Worm (Caenorhabditis elegans): ENCODE measurements around the gene K09E2.3.

K09E2.3 gene

ce11 chrX:8660909-8661308 lies 12.0 kb upstream of the K09E2.3 start:
- TF ChIP-seq tbx-37 (GFP tag; conservative IDR thresholded peaks at IDR 0.05) (no peak), hmbx-1 (tag; optimal IDR thresholded peaks at IDR 0.05) (no peak)

- no peak for TF ChIP-seq tra-4 (tag; optimal IDR thresholded peaks at IDR 0.05)
- TF ChIP-seq aly-1 (tag; optimal IDR thresholded peaks at IDR 0.05), result no peak
- TF ChIP-seq hmg-4 (GFP tag; optimal IDR thresholded peaks at IDR 0.05), result no peak
- TF ChIP-seq ama-1 (optimal IDR thresholded peaks at IDR 0.05), result no peak
- TF ChIP-seq F13C5.2 (tag; optimal IDR thresholded peaks at IDR 0.05), result no peak
- no peak for TF ChIP-seq ceh-36 (tag; optimal IDR thresholded peaks at IDR 0.05)
- TF ChIP-seq B0310.2 (tag; optimal IDR thresholded peaks at IDR 0.05), result no peak
- TF ChIP-seq tbx-37 (GFP tag; conservative IDR thresholded peaks at IDR 0.05), result no peak
- TF ChIP-seq flt-1 (GFP tag; IDR thresholded peaks at IDR 0.05), result no peak
- no peak for TF ChIP-seq ceh-13 (GFP tag; optimal IDR thresholded peaks at IDR 0.05)
- no peak for TF ChIP-seq pes-1 (GFP tag; IDR thresholded peaks at IDR 0.05)
- TF ChIP-seq ets-7 (tag; optimal IDR thresholded peaks at IDR 0.05), result no peak
- TF ChIP-seq scrt-1 (GFP tag; IDR thresholded peaks at IDR 0.05), result no peak
- no peak for TF ChIP-seq sea-1 (GFP tag; conservative IDR thresholded peaks at IDR 0.05)
- no peak for TF ChIP-seq tbx-11 (GFP tag; IDR thresholded peaks at IDR 0.05)
- TF ChIP-seq hnd-1 (tag; optimal IDR thresholded peaks at IDR 0.05), result no peak
- TF ChIP-seq hmbx-1 (tag; optimal IDR thresholded peaks at IDR 0.05), result no peak
These were observed 10.4 kb upstream of the K09E2.3 start for ce11 chrX:8662452-8662851.

ce11 chrX:8674514-8674913 lies 1.6 kb downstream of the K09E2.3 start:
- TF ChIP-seq scrt-1 (GFP tag; IDR thresholded peaks at IDR 0.05) (no peak), flt-1 (GFP tag; IDR thresholded peaks at IDR 0.05) (no peak), tbx-11 (GFP tag; IDR thresholded peaks at IDR 0.05) (no peak), F13C5.2 (tag; optimal IDR thresholded peaks at IDR 0.05) (no peak), ceh-36 (tag; optimal IDR thresholded peaks at IDR 0.05) (no peak), sea-1 (GFP tag; conservative IDR thresholded peaks at IDR 0.05) (no peak), ama-1 (optimal IDR thresholded peaks at IDR 0.05) (no peak), ets-7 (tag; optimal IDR thresholded peaks at IDR 0.05) (no peak), ceh-13 (GFP tag; optimal IDR thresholded peaks at IDR 0.05) (no peak), hmbx-1 (tag; optimal IDR thresholded peaks at IDR 0.05) (no peak), tbx-37 (GFP tag; conservative IDR thresholded peaks at IDR 0.05) (no peak), hmg-4 (GFP tag; optimal IDR thresholded peaks at IDR 0.05) (no peak), pes-1 (GFP tag; IDR thresholded peaks at IDR 0.05) (no peak), B0310.2 (tag; optimal IDR thresholded peaks at IDR 0.05) (no peak), hnd-1 (tag; optimal IDR thresholded peaks at IDR 0.05) (no peak), tra-4 (tag; optimal IDR thresholded peaks at IDR 0.05) (no peak), aly-1 (tag; optimal IDR thresholded peaks at IDR 0.05) (no peak)

ce11 chrX:8675151-8675550 lies 2.3 kb downstream of the K09E2.3 start:
- no peak for TF ChIP-seq scrt-1 (GFP tag; IDR thresholded peaks at IDR 0.05)
- no peak for TF ChIP-seq ceh-13 (GFP tag; optimal IDR thresholded peaks at IDR 0.05)
- no peak for TF ChIP-seq B0310.2 (tag; optimal IDR thresholded peaks at IDR 0.05)
- no peak for TF ChIP-seq tra-4 (tag; optimal IDR thresholded peaks at IDR 0.05)
- TF ChIP-seq flt-1 (GFP tag; IDR thresholded peaks at IDR 0.05), result no peak
- no peak for TF ChIP-seq sea-1 (GFP tag; conservative IDR thresholded peaks at IDR 0.05)

- TF ChIP-seq pes-1 (GFP tag; IDR thresholded peaks at IDR 0.05), result no peak
- no peak for TF ChIP-seq B0310.2 (tag; optimal IDR thresholded peaks at IDR 0.05)
- TF ChIP-seq tbx-37 (GFP tag; conservative IDR thresholded peaks at IDR 0.05), result no peak
- TF ChIP-seq tra-4 (tag; optimal IDR thresholded peaks at IDR 0.05), result no peak
- TF ChIP-seq ceh-13 (GFP tag; optimal IDR thresholded peaks at IDR 0.05), result no peak
- no peak for TF ChIP-seq tbx-11 (GFP tag; IDR thresholded peaks at IDR 0.05)
- no peak for TF ChIP-seq scrt-1 (GFP tag; IDR thresholded peaks at IDR 0.05)
- TF ChIP-seq hmg-4 (GFP tag; optimal IDR thresholded peaks at IDR 0.05), result no peak
- no peak for TF ChIP-seq ets-7 (tag; optimal IDR thresholded peaks at IDR 0.05)
- TF ChIP-seq ama-1 (optimal IDR thresholded peaks at IDR 0.05), result no peak
- TF ChIP-seq flt-1 (GFP tag; IDR thresholded peaks at IDR 0.05), result no peak
- TF ChIP-seq hmbx-1 (tag; optimal IDR thresholded peaks at IDR 0.05), result no peak
- no peak for TF ChIP-seq hnd-1 (tag; optimal IDR thresholded peaks at IDR 0.05)
- TF ChIP-seq sea-1 (GFP tag; conservative IDR thresholded peaks at IDR 0.05), result no peak
- TF ChIP-seq ceh-36 (tag; optimal IDR thresholded peaks at IDR 0.05), result no peak
These were observed 3.4 kb downstream of the K09E2.3 start for ce11 chrX:8676088-8676779.

ce11 chrX:8677320-8677719 lies 4.4 kb downstream of the K09E2.3 start:
- TF ChIP-seq ceh-36 (tag; optimal IDR thresholded peaks at IDR 0.05), result no peak
- no peak for TF ChIP-seq flt-1 (GFP tag; IDR thresholded peaks at IDR 0.05)
- no peak for TF ChIP-seq ets-7 (tag; optimal IDR thresholded peaks at IDR 0.05)
- TF ChIP-seq ama-1 (optimal IDR thresholded peaks at IDR 0.05), result no peak
- TF ChIP-seq B0310.2 (tag; optimal IDR thresholded peaks at IDR 0.05), result no peak
- TF ChIP-seq hnd-1 (tag; optimal IDR thresholded peaks at IDR 0.05), result no peak
- no peak for TF ChIP-seq tbx-11 (GFP tag; IDR thresholded peaks at IDR 0.05)
- TF ChIP-seq hmbx-1 (tag; optimal IDR thresholded peaks at IDR 0.05), result no peak

- no peak for TF ChIP-seq ama-1 (optimal IDR thresholded peaks at IDR 0.05)
- TF ChIP-seq flt-1 (GFP tag; IDR thresholded peaks at IDR 0.05), result no peak
- TF ChIP-seq tbx-37 (GFP tag; conservative IDR thresholded peaks at IDR 0.05), result no peak
- TF ChIP-seq hmbx-1 (tag; optimal IDR thresholded peaks at IDR 0.05), result no peak
- TF ChIP-seq aly-1 (tag; optimal IDR thresholded peaks at IDR 0.05), result no peak
- no peak for TF ChIP-seq pes-1 (GFP tag; IDR thresholded peaks at IDR 0.05)
- no peak for TF ChIP-seq ceh-13 (GFP tag; optimal IDR thresholded peaks at IDR 0.05)
- TF ChIP-seq hnd-1 (tag; optimal IDR thresholded peaks at IDR 0.05), result no peak
- TF ChIP-seq tbx-11 (GFP tag; IDR thresholded peaks at IDR 0.05), result no peak
- no peak for TF ChIP-seq sea-1 (GFP tag; conservative IDR thresholded peaks at IDR 0.05)
- no peak for TF ChIP-seq hmg-4 (GFP tag; optimal IDR thresholded peaks at IDR 0.05)
- TF ChIP-seq B0310.2 (tag; optimal IDR thresholded peaks at IDR 0.05), result no peak
- TF ChIP-seq F13C5.2 (tag; optimal IDR thresholded peaks at IDR 0.05), result no peak
- TF ChIP-seq ets-7 (tag; optimal IDR thresholded peaks at IDR 0.05), result no peak
- no peak for TF ChIP-seq scrt-1 (GFP tag; IDR thresholded peaks at IDR 0.05)
These were observed 5.0 kb downstream of the K09E2.3 start for ce11 chrX:8677873-8678272.
